Worm (Caenorhabditis elegans): ENCODE results near the gene Y39B6A.29.
"Not testable (repeated sequence)": the region's sequence is repeated elsewhere in the genome, so short reads cannot be mapped to it uniquely, and the experiment has no call there.

DNA sequence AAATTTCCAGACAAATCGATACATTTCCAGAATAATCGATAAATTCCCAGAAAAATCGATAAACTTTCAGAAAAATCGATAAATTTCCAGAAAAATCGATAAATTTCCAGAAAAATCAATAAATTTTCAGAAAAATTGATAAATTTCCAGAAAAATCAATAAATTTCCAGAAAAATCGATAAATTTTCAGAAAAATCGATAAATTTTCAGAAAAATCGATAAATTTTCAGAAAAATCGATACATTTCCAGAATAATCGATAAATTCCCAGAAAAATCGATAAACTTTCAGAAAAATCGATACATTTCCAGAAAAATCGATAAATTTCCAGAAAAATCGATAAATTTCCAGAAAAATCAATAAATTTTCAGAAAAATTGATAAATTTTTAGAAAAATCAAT is 2.2 kb upstream of the Y39B6A.29 start:
- TF ChIP-seq ama-1 (optimal IDR thresholded peaks at IDR 0.05); nhr-237 (tag; optimal IDR thresholded peaks at IDR 0.05); egl-5 (tag; optimal IDR thresholded peaks at IDR 0.05); unc-62 (GFP tag; optimal IDR thresholded peaks at IDR 0.05); nhr-12 (tag; optimal IDR thresholded peaks at IDR 0.05); ZK546.5 (tag; optimal IDR thresholded peaks at IDR 0.05); nhr-23 (tag; optimal IDR thresholded peaks at IDR 0.05); jun-1 (tag; optimal IDR thresholded peaks at IDR 0.05); skn-1 (tag; optimal IDR thresholded peaks at IDR 0.05); elt-2 (tag; optimal IDR thresholded peaks at IDR 0.05); pha-4 (tag; optimal IDR thresholded peaks at IDR 0.05); nhr-28 (tag; optimal IDR thresholded peaks at IDR 0.05); nhr-76 (tag; optimal IDR thresholded peaks at IDR 0.05): not testable (repeated sequence)
